Fruit fly (Drosophila melanogaster) whole organism, wandering third instar larva: ENCODE measurements around the gene Rdh.

ENCODE experiments used
- Abd-B ChIP-seq: fragments of >200 bp; optimal IDR thresholded peaks from 2 replicates; lab custom pipeline; 2017; ENCODE audit warnings: missing biosample characterization, missing genetic modification characterization
- CG32264 ChIP-seq: fragments of 200-800 bp; sonication (Bioruptor generic); optimal IDR thresholded peaks from 2 replicates; lab custom pipeline; 2016; ENCODE audit warnings: missing biosample characterization, missing genetic modification characterization
- CrebA ChIP-seq: fragments of 200-800 bp; sonication (Bioruptor generic); optimal IDR thresholded peaks from 2 replicates; lab custom pipeline; 2016; ENCODE audit warnings: missing biosample characterization, mild to moderate bottlenecking, missing genetic modification characterization, borderline replicate concordance
- Dfd ChIP-seq: fragments of >200 bp; optimal IDR thresholded peaks from 2 replicates; lab custom pipeline; 2017; ENCODE audit warnings: missing biosample characterization, missing genetic modification characterization
- Dif ChIP-seq: fragments of 200-275, 200-300 bp; sonication (Bioruptor generic); optimal IDR thresholded peaks from 2 replicates; lab custom pipeline; 2018; ENCODE audit warnings: missing biosample characterization, missing genetic modification characterization; ENCODE audit not compliant: partially characterized antibody
- Hnf4 ChIP-seq: fragments of 200-800 bp; sonication (Bioruptor generic); optimal IDR thresholded peaks from 2 replicates; lab custom pipeline; 2016; ENCODE audit warnings: missing biosample characterization, mild to moderate bottlenecking, missing genetic modification characterization
- Hr83 ChIP-seq: fragments of 200-300 bp; sonication (Bioruptor generic); optimal IDR thresholded peaks from 2 replicates; lab custom pipeline; 2016; ENCODE audit warnings: missing biosample characterization, mild to moderate bottlenecking, missing genetic modification characterization, moderate library complexity; ENCODE audit not compliant: poor library complexity, severe bottlenecking
- Jra ChIP-seq: sonication (Bioruptor generic); optimal IDR thresholded peaks from 2 replicates; lab custom pipeline; 2016; ENCODE audit warnings: missing biosample characterization, missing genetic modification characterization
- Myc ChIP-seq: fragments of >200 bp; optimal IDR thresholded peaks from 2 replicates; lab custom pipeline; 2017
- N ChIP-seq: fragments of >200 bp; optimal IDR thresholded peaks from 2 replicates; lab custom pipeline; 2018; ENCODE audit warnings: missing biosample characterization, missing external identifiers, missing genetic modification characterization
- OdsH ChIP-seq: fragments of 200-800 bp; sonication (Bioruptor generic); optimal IDR thresholded peaks from 2 replicates; lab custom pipeline; 2016; ENCODE audit warnings: missing biosample characterization, mild to moderate bottlenecking, missing genetic modification characterization
- Rel ChIP-seq, 2 experiments: fragments of 200-800 bp; sonication (Bioruptor generic) in 1 of 2; optimal IDR thresholded peaks; 2 replicates in 1 of 2; 3 replicates in 1 of 2; lab custom pipeline; 2016 to 2019; ENCODE audit warnings: mild to moderate bottlenecking in 2 of 2, missing biosample characterization in 2 of 2, missing genetic modification characterization in 2 of 2, moderate library complexity in 1 of 2
- Sp1 ChIP-seq: fragments of 200-800 bp; sonication (Bioruptor generic); optimal IDR thresholded peaks from 3 replicates; lab custom pipeline; 2019; ENCODE audit warnings: missing biosample characterization, mild to moderate bottlenecking, missing genetic modification characterization, moderate library complexity
- Vsx2 ChIP-seq: fragments of 200-300, 225-300 bp; sonication (Bioruptor generic); optimal IDR thresholded peaks from 2 replicates; lab custom pipeline; 2018; ENCODE audit warnings: missing biosample characterization, missing genetic modification characterization; ENCODE audit not compliant: partially characterized antibody
- dmrt93B ChIP-seq: fragments of 200-800 bp; sonication (Bioruptor generic); optimal IDR thresholded peaks from 2 replicates; lab custom pipeline; 2018; ENCODE audit warnings: missing biosample characterization, mild to moderate bottlenecking, missing genetic modification characterization
- ey ChIP-seq: fragments of 200-800 bp; sonication (Bioruptor generic); optimal IDR thresholded peaks from 2 replicates; lab custom pipeline; 2016; ENCODE audit warnings: missing biosample characterization, missing genetic modification characterization
- foxo ChIP-seq, 2 experiments: fragments of 200-800 bp; sonication (Bioruptor generic); optimal IDR thresholded peaks; 2 replicates in 1 of 2; 3 replicates in 1 of 2; lab custom pipeline; 2016 to 2017; ENCODE audit warnings: missing biosample characterization in 2 of 2, missing genetic modification characterization in 2 of 2
- fru ChIP-seq: fragments of 200-800 bp; sonication (Bioruptor generic); optimal IDR thresholded peaks from 3 replicates; lab custom pipeline; 2016; ENCODE audit warnings: missing biosample characterization, mild to moderate bottlenecking, missing genetic modification characterization
- h ChIP-seq: fragments of 200-800 bp; sonication (Bioruptor generic); optimal IDR thresholded peaks from 3 replicates; lab custom pipeline; 2016; ENCODE audit warnings: missing biosample characterization, mild to moderate bottlenecking, missing genetic modification characterization
- jim ChIP-seq: fragments of 175-275, 200-325 bp; sonication (Bioruptor generic); optimal IDR thresholded peaks from 2 replicates; lab custom pipeline; 2016; ENCODE audit warnings: missing biosample characterization, mild to moderate bottlenecking, missing genetic modification characterization
- lola ChIP-seq: fragments of >200 bp; optimal IDR thresholded peaks from 2 replicates; lab custom pipeline; 2017; ENCODE audit warnings: missing biosample characterization, missing genetic modification characterization
- pan ChIP-seq: fragments of >200 bp; optimal IDR thresholded peaks from 2 replicates; lab custom pipeline; 2017
- rgr ChIP-seq: fragments of 200-800 bp; sonication (Bioruptor generic); optimal IDR thresholded peaks from 3 replicates; lab custom pipeline; 2016; ENCODE audit warnings: missing biosample characterization, mild to moderate bottlenecking, missing genetic modification characterization
- sv ChIP-seq: fragments of 200-800 bp; sonication (Bioruptor generic); optimal IDR thresholded peaks from 3 replicates; lab custom pipeline; 2016; ENCODE audit warnings: missing biosample characterization, missing genetic modification characterization
- tai ChIP-seq: sonication (Bioruptor generic); optimal IDR thresholded peaks from 2 replicates; lab custom pipeline; 2016; ENCODE audit warnings: missing biosample characterization, missing genetic modification characterization
- usp ChIP-seq: fragments of >200 bp; optimal IDR thresholded peaks from 2 replicates; lab custom pipeline; 2017; ENCODE audit warnings: missing biosample characterization, missing genetic modification characterization

The Rdh gene

DNA sequence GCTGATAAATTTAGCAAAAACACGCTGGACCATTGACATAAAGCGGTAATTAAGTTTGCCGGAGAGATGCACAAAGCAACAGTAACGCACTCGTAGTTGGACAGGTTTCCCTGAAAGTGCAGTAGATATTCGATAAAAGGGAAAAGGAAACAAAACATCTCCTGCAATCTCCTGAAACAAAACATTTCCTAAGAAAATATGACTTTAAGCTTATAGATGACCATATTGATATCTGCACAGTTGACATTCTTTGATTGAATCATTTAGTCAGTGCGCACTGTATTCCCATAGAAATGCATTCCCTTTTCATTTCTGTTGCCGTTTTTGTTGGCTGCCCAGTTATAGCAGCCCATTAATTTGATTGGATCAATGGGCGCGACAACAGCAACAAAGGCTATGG, 27.6 kb downstream of the Rdh start:
- TF ChIP-seq Hr83 (GFP tag; lab: Kevin White, UChicago) (no peak), rgr (GFP tag; lab: Kevin White, UChicago) (peak; percentile 24), Myc (lab: Kevin White, UChicago) (no peak), fru (peak; percentile 4)

DNA sequence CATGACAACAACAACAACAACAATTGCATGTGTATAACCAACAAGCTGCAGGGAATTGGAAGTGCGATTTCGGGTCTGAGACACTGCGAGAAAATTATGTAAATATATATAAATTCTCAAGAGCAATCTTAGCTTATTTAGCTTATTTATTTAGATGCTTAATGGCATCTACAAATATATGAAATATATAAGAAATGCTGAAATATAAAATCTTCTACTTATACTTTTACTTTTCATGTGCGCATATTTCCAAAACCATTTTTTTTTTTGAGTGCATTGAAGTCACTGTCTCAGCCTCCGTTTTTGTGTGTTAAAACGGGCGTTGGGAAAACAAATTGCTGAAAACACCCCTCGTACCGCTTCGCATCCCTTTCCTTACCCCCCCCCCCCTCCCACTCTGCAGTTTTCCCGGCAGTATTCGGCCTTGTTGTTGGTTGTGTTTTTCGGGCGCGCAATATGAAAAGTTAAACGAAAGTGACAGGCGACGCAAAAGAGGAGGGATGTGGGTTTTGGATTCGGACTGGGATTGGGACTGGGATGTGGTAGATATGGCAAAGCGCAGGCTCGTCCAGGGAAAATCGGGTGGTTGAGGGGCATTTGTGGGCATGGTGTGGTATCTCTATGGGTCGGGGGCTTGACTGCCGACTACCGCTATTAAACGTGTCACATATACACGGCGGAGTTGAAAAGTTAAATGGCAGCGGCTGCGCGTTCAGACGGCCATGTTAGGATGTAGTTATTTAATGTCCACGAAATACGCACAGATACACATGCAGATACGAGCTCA, 30.1 kb downstream of the Rdh start:
- TF ChIP-seq h (GFP tag; lab: Kevin White, UChicago) (peak; percentile 9), OdsH (GFP tag; lab: Kevin White, UChicago) (peak; percentile 2), N (GFP tag; lab: Kevin White, UChicago) (no peak)

DNA sequence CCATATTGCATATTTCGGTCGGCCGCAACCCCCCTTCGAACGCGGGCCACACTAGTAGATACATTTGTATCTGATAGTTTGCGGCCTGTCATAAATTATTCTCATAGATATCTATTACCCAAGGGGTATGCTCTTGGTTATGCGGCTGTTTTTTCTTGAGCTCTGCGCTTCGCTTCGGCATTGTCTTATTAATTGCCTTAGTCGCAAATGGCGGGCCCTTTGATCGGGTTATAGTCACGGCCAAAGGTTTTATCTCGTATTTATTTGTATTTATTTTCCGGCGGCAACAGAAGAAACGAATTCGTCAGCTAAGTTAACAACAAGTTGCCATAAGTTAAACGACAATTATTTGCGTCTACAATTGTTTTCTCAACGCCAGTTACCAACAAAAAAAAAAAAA, 30.8 kb downstream of the Rdh start:
- TF ChIP-seq Vsx2 (GFP tag; lab: Kevin White, UChicago): no peak

DNA sequence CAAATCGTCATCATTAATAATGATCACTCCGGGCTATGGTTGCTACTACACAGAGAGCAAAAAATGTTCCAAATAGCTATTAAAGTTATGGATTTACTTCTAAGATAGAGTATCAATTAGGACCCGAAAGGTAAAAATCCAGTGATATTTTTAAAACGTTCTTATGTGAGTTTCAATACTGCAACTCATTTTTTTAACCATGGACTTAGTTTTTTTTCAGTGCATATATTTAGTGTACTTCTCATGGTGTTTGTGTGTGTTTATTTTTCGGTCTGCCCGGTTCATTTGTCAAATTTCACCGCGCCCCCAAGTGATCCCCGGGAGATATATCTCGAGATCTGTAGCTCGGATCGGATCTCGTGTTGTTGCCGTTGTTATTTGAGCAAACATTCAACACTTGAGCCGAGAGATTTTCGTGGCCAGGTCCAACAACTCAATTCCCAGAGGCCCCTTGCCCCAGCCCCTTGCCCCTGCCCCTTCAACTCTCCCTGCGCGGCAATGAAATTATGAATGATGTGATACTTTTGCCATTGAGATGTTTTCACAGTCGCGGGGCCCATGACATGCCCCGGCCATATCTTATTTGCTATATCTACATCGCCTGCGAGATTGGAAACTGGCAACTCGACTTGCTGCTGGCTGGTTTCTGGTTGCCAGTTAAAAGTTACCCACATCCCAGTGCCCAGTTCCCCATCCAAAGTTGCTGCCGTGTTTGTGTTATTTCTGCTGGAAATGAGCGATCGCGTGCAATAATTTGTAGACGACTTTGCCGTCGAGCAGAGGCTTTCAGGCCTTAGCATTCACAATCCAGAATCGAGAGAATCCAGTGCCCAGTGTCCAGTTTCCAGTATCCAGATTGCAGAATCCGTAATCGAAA, 37.5 kb downstream of the Rdh start:
- TF ChIP-seq sv (peak; percentile 45), Dif (GFP tag; lab: Kevin White, UChicago) (no peak), OdsH (GFP tag; lab: Kevin White, UChicago) (peak; percentile 7), rgr (GFP tag; lab: Kevin White, UChicago) (peak; percentile 41)

DNA sequence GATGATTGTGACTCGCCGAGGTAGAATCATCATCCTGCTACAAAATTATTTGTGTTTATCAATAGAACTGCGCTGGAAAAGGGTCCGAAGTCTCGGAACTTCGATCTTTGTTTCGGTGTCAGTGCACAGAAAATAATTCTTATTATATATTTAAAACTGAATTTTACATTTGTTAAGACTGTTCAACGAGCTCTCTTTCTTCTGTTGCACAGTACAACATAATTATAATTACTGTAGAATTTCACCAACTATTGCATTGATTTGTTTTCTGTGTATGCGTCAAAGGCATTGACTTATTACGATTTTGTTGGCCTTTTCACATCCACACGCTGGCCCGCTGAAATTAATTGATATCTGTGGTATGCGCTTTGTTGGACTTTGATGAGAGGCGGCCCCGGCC, 38.2 kb downstream of the Rdh start:
- TF ChIP-seq Jra (GFP tag; lab: Kevin White, UChicago) (no peak), fru (peak; percentile 28), Myc (lab: Kevin White, UChicago) (no peak), h (GFP tag; lab: Kevin White, UChicago) (peak; percentile 26), Abd-B (GFP tag; lab: Kevin White, UChicago) (no peak), lola (GFP tag; lab: Kevin White, UChicago) (no peak), foxo (GFP tag; optimal IDR thresholded peaks at IDR 0.05; lab: Kevin White, UChicago) (peak in 1 of 2 experiments; percentile 3), rgr (GFP tag; lab: Kevin White, UChicago) (peak; percentile 10), dmrt93B (GFP tag; lab: Kevin White, UChicago) (no peak)

DNA sequence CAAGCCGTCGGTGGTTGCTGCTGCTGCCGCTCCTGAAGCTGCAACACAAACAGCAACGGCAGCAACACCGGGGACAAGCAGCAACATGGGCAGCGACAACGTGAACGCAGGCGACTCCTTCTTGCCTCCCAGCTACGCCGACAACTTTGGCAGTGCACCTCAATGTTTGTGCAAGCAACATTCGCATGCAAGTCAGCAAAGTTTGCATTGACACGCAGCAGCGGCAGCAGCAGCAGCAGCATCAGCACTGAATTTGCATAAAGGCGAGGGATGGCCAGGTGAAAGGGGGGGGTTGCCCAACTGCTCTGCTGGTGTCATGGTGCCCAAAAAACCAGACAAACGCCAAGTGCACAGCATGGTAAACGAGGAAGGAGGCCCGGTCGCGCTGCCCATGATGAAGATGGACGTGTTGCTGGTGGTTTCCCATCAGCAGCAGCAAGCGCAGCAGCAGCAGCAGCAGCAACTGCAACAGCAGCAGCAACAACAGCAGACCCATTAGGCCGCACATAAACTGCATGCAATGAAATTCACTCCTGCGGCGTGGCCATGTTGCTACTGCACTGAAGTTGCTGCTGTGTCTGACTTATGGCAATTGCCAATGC, 40.1 kb downstream of the Rdh start:
- TF ChIP-seq Dfd (GFP tag; lab: Kevin White, UChicago) (peak; percentile 84), lola (GFP tag; lab: Kevin White, UChicago) (no peak), Abd-B (GFP tag; lab: Kevin White, UChicago) (no peak)
- TF ChIP-seq, all 38 proteins: peak for 1

DNA sequence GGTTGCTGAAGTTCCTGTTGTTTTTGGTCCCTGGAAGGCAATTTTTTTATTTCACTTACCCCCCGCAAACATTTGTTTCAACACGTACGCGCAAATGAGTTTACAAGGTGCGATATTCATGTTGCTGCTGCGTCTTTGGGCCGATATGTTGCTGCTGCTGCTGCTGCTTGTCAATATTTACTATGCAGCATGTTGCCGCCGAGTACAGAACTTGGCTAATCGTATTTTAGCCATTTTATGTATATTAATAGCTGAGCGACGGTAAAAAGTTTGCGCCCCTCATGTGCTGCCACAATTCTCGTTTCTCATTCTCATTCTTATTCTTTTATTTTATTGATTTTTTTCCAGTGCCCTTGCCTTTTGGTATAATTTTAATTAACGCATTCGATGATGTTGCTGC, 41.2 kb downstream of the Rdh start:
- TF ChIP-seq Dif (GFP tag; lab: Kevin White, UChicago) (no peak), CG32264 (GFP tag; lab: Kevin White, UChicago) (no peak), tai (GFP tag; lab: Kevin White, UChicago) (no peak), Hr83 (GFP tag; lab: Kevin White, UChicago) (no peak), usp (GFP tag; lab: Kevin White, UChicago) (no peak), Rel (GFP tag; optimal IDR thresholded peaks at IDR 0.05; lab: Kevin White, UChicago) (no peak), Rel (tag; optimal IDR thresholded peaks at IDR 0.05; lab: Kevin White, UChicago) (no peak), lola (GFP tag; lab: Kevin White, UChicago) (no peak), Vsx2 (GFP tag; lab: Kevin White, UChicago) (no peak), rgr (GFP tag; lab: Kevin White, UChicago) (no peak), Hnf4 (no peak), pan (lab: Kevin White, UChicago) (no peak), Myc (lab: Kevin White, UChicago) (no peak), ey (GFP tag; lab: Kevin White, UChicago) (no peak), jim (no peak), Sp1 (GFP tag; lab: Kevin White, UChicago) (no peak), CrebA (GFP tag; lab: Kevin White, UChicago) (no peak), Dfd (GFP tag; lab: Kevin White, UChicago) (no peak)
